Fruit fly (Drosophila melanogaster) whole organism, prepupa: ENCODE measurements around the gene Sema1a.

Source experiments
- Blimp-1 ChIP-seq: fragments of 200-800 bp; sonication (Bioruptor generic); optimal IDR thresholded peaks from 3 replicates; lab custom pipeline; 2017; ENCODE audit warnings: missing biosample characterization, missing genetic modification characterization, mild to moderate bottlenecking, moderate library complexity, missing genetic modification reagents
- CG10631 ChIP-seq: fragments of 200-800 bp; sonication (Bioruptor generic); optimal IDR thresholded peaks from 2 replicates; lab custom pipeline; 2016; ENCODE audit warnings: missing biosample characterization, missing genetic modification characterization
- CG15336 ChIP-seq: fragments of 200-800 bp; sonication (Bioruptor generic); IDR thresholded peaks from 2 replicates; pipeline ENCODE4 v1.3.6; 2022; ENCODE audit warnings: missing biosample characterization, missing genetic modification characterization
- CG1621 ChIP-seq: fragments of 200-800 bp; sonication (Bioruptor generic); optimal IDR thresholded peaks from 3 replicates; lab custom pipeline; 2018; ENCODE audit warnings: missing biosample characterization, mild to moderate bottlenecking, missing genetic modification characterization
- CG16779 ChIP-seq: fragments of 200-800 bp; sonication (Bioruptor generic); optimal IDR thresholded peaks from 3 replicates; lab custom pipeline; 2017; ENCODE audit warnings: missing biosample characterization, mild to moderate bottlenecking, missing genetic modification characterization
- CG31627 ChIP-seq: fragments of 200-800 bp; sonication (Bioruptor generic); optimal IDR thresholded peaks from 3 replicates; lab custom pipeline; 2016; ENCODE audit warnings: missing biosample characterization, missing genetic modification characterization
- CG32006 ChIP-seq: fragments of 200-800 bp; sonication (Bioruptor generic); optimal IDR thresholded peaks from 3 replicates; lab custom pipeline; 2017; ENCODE audit warnings: missing biosample characterization, mild to moderate bottlenecking, missing genetic modification characterization
- CG34406 ChIP-seq: fragments of 200-800 bp; sonication (Bioruptor generic); optimal IDR thresholded peaks from 3 replicates; lab custom pipeline; 2016; ENCODE audit warnings: missing biosample characterization, missing genetic modification characterization
- CG3919 ChIP-seq: fragments of 200-800 bp; sonication (Bioruptor generic); optimal IDR thresholded peaks from 3 replicates; lab custom pipeline; 2016; ENCODE audit warnings: missing biosample characterization, missing genetic modification characterization
- CG4318 ChIP-seq: fragments of 200-800 bp; sonication (Bioruptor generic); optimal IDR thresholded peaks from 3 replicates; lab custom pipeline; 2017; ENCODE audit warnings: missing biosample characterization, mild to moderate bottlenecking, missing genetic modification characterization
- CG6163 ChIP-seq: fragments of 200-800 bp; sonication (Bioruptor generic); IDR thresholded peaks from 3 replicates; pipeline ENCODE4 v1.3.6; 2022; ENCODE audit warnings: missing biosample characterization, missing genetic modification characterization
- CG6808 ChIP-seq: fragments of 200-800 bp; sonication (Bioruptor generic); optimal IDR thresholded peaks from 3 replicates; lab custom pipeline; 2017; ENCODE audit warnings: missing biosample characterization, missing genetic modification characterization, mild to moderate bottlenecking, moderate library complexity, missing genetic modification reagents
- CG6854 ChIP-seq: fragments of 200-800 bp; sonication (Bioruptor generic); optimal IDR thresholded peaks from 2 replicates; lab custom pipeline; 2017; ENCODE audit warnings: missing biosample characterization, mild to moderate bottlenecking, missing genetic modification characterization
- CG7368 ChIP-seq: fragments of 200-800 bp; sonication (Bioruptor generic); optimal IDR thresholded peaks from 3 replicates; lab custom pipeline; 2016; ENCODE audit warnings: missing biosample characterization, missing genetic modification characterization
- CG8119 ChIP-seq: fragments of 200-800 bp; sonication (Bioruptor generic); IDR thresholded peaks from 3 replicates; pipeline ENCODE4 v1.3.6; 2022; ENCODE audit warnings: missing biosample characterization, missing genetic modification characterization
- CG8319 ChIP-seq: fragments of 200-800 bp; sonication (Bioruptor generic); optimal IDR thresholded peaks from 3 replicates; lab custom pipeline; 2016; ENCODE audit warnings: missing biosample characterization, missing genetic modification characterization
- CG8632 ChIP-seq: fragments of 200-800 bp; sonication (Bioruptor generic); optimal IDR thresholded peaks from 3 replicates; lab custom pipeline; 2016; ENCODE audit warnings: missing biosample characterization, missing genetic modification characterization
- CG9139 ChIP-seq: fragments of 200-800 bp; sonication (Bioruptor generic); optimal IDR thresholded peaks from 3 replicates; lab custom pipeline; 2017; ENCODE audit warnings: missing biosample characterization, mild to moderate bottlenecking, missing genetic modification characterization
- Eip75B ChIP-seq: fragments of 200-800 bp; sonication (Bioruptor generic); optimal IDR thresholded peaks from 3 replicates; lab custom pipeline; 2016; ENCODE audit warnings: missing biosample characterization, missing genetic modification characterization
- Eip78C ChIP-seq: fragments of 200-800 bp; sonication (Bioruptor generic); peaks from one replicate; lab custom pipeline; 2016; ENCODE audit warnings: missing biosample characterization, missing genetic modification characterization
- Eip93F ChIP-seq: fragments of 200-800 bp; sonication (Bioruptor generic); optimal IDR thresholded peaks from 2 replicates; lab custom pipeline; 2016; ENCODE audit warnings: missing biosample characterization, mild to moderate bottlenecking, missing genetic modification characterization
- Ets21C ChIP-seq: fragments of 200-800 bp; sonication (Bioruptor generic); optimal IDR thresholded peaks from 3 replicates; lab custom pipeline; 2016; ENCODE audit warnings: missing biosample characterization, missing genetic modification characterization
- Ets96B ChIP-seq: fragments of 200-800 bp; optimal IDR thresholded peaks from 2 replicates; lab custom pipeline; 2019; ENCODE audit warnings: missing biosample characterization, mild to moderate bottlenecking, missing genetic modification characterization, moderate library complexity
- Gug ChIP-seq: fragments of 200-800 bp; sonication (Bioruptor generic); IDR thresholded peaks from 2 replicates; pipeline ENCODE4 v1.3.6; 2022; ENCODE audit warnings: missing biosample characterization, missing genetic modification characterization
- Hr38 ChIP-seq: sonication (Bioruptor generic); optimal IDR thresholded peaks from 2 replicates; lab custom pipeline; 2016; ENCODE audit warnings: missing biosample characterization, missing genetic modification characterization
- Hr39 ChIP-seq: fragments of 200-800 bp; sonication (Bioruptor generic); optimal IDR thresholded peaks from 2 replicates; lab custom pipeline; 2016; ENCODE audit warnings: missing biosample characterization, missing genetic modification characterization
- Hr4 ChIP-seq: fragments of 200-800 bp; sonication (Bioruptor generic); optimal IDR thresholded peaks from 3 replicates; lab custom pipeline; 2016; ENCODE audit warnings: missing biosample characterization, missing genetic modification characterization
- Lpt ChIP-seq: fragments of 200-800 bp; sonication (Bioruptor generic); optimal IDR thresholded peaks from 3 replicates; lab custom pipeline; 2016; ENCODE audit warnings: missing biosample characterization, missing genetic modification characterization
- Met ChIP-seq: fragments of 200-800 bp; sonication (Bioruptor generic); optimal IDR thresholded peaks from 3 replicates; lab custom pipeline; 2016; ENCODE audit warnings: missing biosample characterization, missing genetic modification characterization
- OdsH ChIP-seq: fragments of 200-800 bp; sonication (Bioruptor generic); optimal IDR thresholded peaks from 3 replicates; lab custom pipeline; 2016; ENCODE audit warnings: missing biosample characterization, missing genetic modification characterization
- Smox ChIP-seq: fragments of 200-800 bp; sonication (Bioruptor generic); optimal IDR thresholded peaks from 3 replicates; lab custom pipeline; 2016; ENCODE audit warnings: missing biosample characterization, missing genetic modification characterization
- Sox102F ChIP-seq: fragments of 200-800 bp; sonication (Bioruptor generic); optimal IDR thresholded peaks from 2 replicates; lab custom pipeline; 2016; ENCODE audit warnings: missing biosample characterization, mild to moderate bottlenecking, missing genetic modification characterization
- acj6 ChIP-seq: fragments of 200-800 bp; sonication (Bioruptor generic); optimal IDR thresholded peaks from 3 replicates; lab custom pipeline; 2016; ENCODE audit warnings: missing biosample characterization, missing genetic modification characterization
- dac ChIP-seq: fragments of 200-800 bp; sonication (Bioruptor generic); optimal IDR thresholded peaks from 2 replicates; lab custom pipeline; 2017; ENCODE audit warnings: missing biosample characterization, mild to moderate bottlenecking, missing genetic modification characterization
- dsx ChIP-seq: fragments of 200-800 bp; optimal IDR thresholded peaks from 3 replicates; lab custom pipeline; 2019; ENCODE audit warnings: missing biosample characterization, mild to moderate bottlenecking, missing genetic modification characterization, moderate library complexity; ENCODE audit not compliant: poor library complexity, severe bottlenecking
- eg ChIP-seq: fragments of 200-800 bp; sonication (Bioruptor generic); IDR thresholded peaks from 3 replicates; pipeline ENCODE4 v1.3.6; 2022; ENCODE audit warnings: missing biosample characterization, missing genetic modification characterization
- esn ChIP-seq: fragments of 200-800 bp; sonication (Bioruptor generic); optimal IDR thresholded peaks from 2 replicates; lab custom pipeline; 2016; ENCODE audit warnings: missing biosample characterization, mild to moderate bottlenecking, missing genetic modification characterization, moderate library complexity
- fd59A ChIP-seq: fragments of 200-800 bp; sonication (Bioruptor generic); optimal IDR thresholded peaks from 2 replicates; lab custom pipeline; 2017; ENCODE audit warnings: missing biosample characterization, mild to moderate bottlenecking, missing genetic modification characterization, missing genetic modification reagents
- fd85E ChIP-seq: fragments of 200-800 bp; sonication (Bioruptor generic); optimal IDR thresholded peaks from 3 replicates; lab custom pipeline; 2016; ENCODE audit warnings: missing biosample characterization, missing genetic modification characterization
- fkh ChIP-seq: fragments of 200-800 bp; sonication (Bioruptor generic); optimal IDR thresholded peaks from 3 replicates; lab custom pipeline; 2017; ENCODE audit warnings: missing biosample characterization, mild to moderate bottlenecking, missing genetic modification characterization, moderate library complexity
- lz ChIP-seq: fragments of 200-800 bp; sonication (Bioruptor generic); optimal IDR thresholded peaks from 3 replicates; lab custom pipeline; 2016; ENCODE audit warnings: missing biosample characterization, missing genetic modification characterization
- pdm3 ChIP-seq: fragments of 200-800 bp; sonication (Bioruptor generic); optimal IDR thresholded peaks from 3 replicates; lab custom pipeline; 2016; ENCODE audit warnings: missing biosample characterization, missing genetic modification characterization
- salr ChIP-seq, 2 experiments: fragments of 200-800 bp; sonication (Bioruptor generic); optimal IDR thresholded peaks; 3 replicates each; lab custom pipeline; 2016 to 2018; ENCODE audit warnings: missing biosample characterization in 2 of 2, missing genetic modification characterization in 2 of 2, mild to moderate bottlenecking in 1 of 2
- spab ChIP-seq: fragments of 200-800 bp; sonication (Bioruptor generic); optimal IDR thresholded peaks from 2 replicates; lab custom pipeline; 2017; ENCODE audit warnings: missing biosample characterization, mild to moderate bottlenecking, missing genetic modification characterization, missing genetic modification reagents
- ss ChIP-seq, 2 experiments: fragments of 200-800 bp; sonication (Bioruptor generic); optimal IDR thresholded peaks; 2 replicates in 1 of 2; 3 replicates in 1 of 2; lab custom pipeline; 2017 to 2018; ENCODE audit warnings: mild to moderate bottlenecking in 2 of 2, missing biosample characterization in 2 of 2, missing genetic modification characterization in 2 of 2, moderate library complexity in 1 of 2
- svp ChIP-seq: fragments of 200-800 bp; sonication (Bioruptor generic); peaks from one replicate; lab custom pipeline; 2016; ENCODE audit warnings: missing biosample characterization, missing genetic modification characterization
- topi ChIP-seq: fragments of 200-800 bp; sonication (Bioruptor generic); optimal IDR thresholded peaks from 3 replicates; lab custom pipeline; 2016; ENCODE audit warnings: missing biosample characterization, missing genetic modification characterization
- vri ChIP-seq: fragments of 200-800 bp; sonication (Bioruptor generic); optimal IDR thresholded peaks from 3 replicates; lab custom pipeline; 2016; ENCODE audit warnings: missing biosample characterization, mild to moderate bottlenecking, missing genetic modification characterization

Gene Sema1a

dm6 chr2L:8583161-8583560 lies 41.2 kb downstream of the Sema1a start (continued):
- TF ChIP-seq CG3919 (GFP tag; lab: Kevin White, UChicago) (peak; percentile 40), ss (GFP tag; optimal IDR thresholded peaks at IDR 0.05; lab: Kevin White, UChicago) (peak in 1 of 2 experiments; percentile 49), OdsH (GFP tag; lab: Kevin White, UChicago) (peak; percentile 64)

- no peak for TF ChIP-seq Eip93F (GFP tag; lab: Kevin White, UChicago)
- TF ChIP-seq CG15336 (GFP tag; lab: Robert Waterston, UW): peak; percentile 67
- TF ChIP-seq Hr38 (GFP tag; lab: Kevin White, UChicago): no peak
- TF ChIP-seq salr (GFP tag; optimal IDR thresholded peaks at IDR 0.05; lab: Kevin White, UChicago): peak in 1 of 2 experiments; percentile 41
- peak; percentile 28 for TF ChIP-seq CG31627 (GFP tag; lab: Kevin White, UChicago)
- peak; percentile 63 for TF ChIP-seq Ets96B (tag; lab: Kevin White, UChicago)
- TF ChIP-seq eg (GFP tag; lab: Robert Waterston, UW): no peak
- TF ChIP-seq Hr39 (GFP tag; lab: Kevin White, UChicago): peak; percentile 46
- TF ChIP-seq Sox102F (GFP tag; lab: Kevin White, UChicago): peak; percentile 62
- TF ChIP-seq CG8632: peak; percentile 23
- no peak for TF ChIP-seq CG9139
- peak; percentile 38; the same call in 1 of the 2 replicates for TF ChIP-seq Gug (GFP tag; lab: Robert Waterston, UW)
- peak; percentile 21; the same call in 1 of the 3 replicates for TF ChIP-seq CG8119 (GFP tag; lab: Robert Waterston, UW)
- peak; percentile 36 for TF ChIP-seq dsx (GFP tag; lab: Kevin White, UChicago)
- TF ChIP-seq lz (GFP tag; lab: Kevin White, UChicago): peak; percentile 30
- TF ChIP-seq Hr4 (GFP tag; lab: Kevin White, UChicago): peak; percentile 50
- TF ChIP-seq topi (GFP tag; lab: Kevin White, UChicago): peak; percentile 44
- peak; percentile 22 for TF ChIP-seq fd59A
- TF ChIP-seq dac (GFP tag; lab: Kevin White, UChicago): no peak
- peak in 1 of 2 experiments; percentile 45 for TF ChIP-seq ss (GFP tag; optimal IDR thresholded peaks at IDR 0.05; lab: Kevin White, UChicago)
- TF ChIP-seq Lpt: no peak
- peak; percentile 37 for TF ChIP-seq CG1621 (tag; lab: Kevin White, UChicago)
- no peak for TF ChIP-seq Blimp-1 (GFP tag; lab: Kevin White, UChicago)
- peak; percentile 73 for TF ChIP-seq CG6163 (GFP tag; lab: Robert Waterston, UW)
- peak; percentile 54 for TF ChIP-seq CG6808 (GFP tag; lab: Kevin White, UChicago)
- peak; percentile 46 for TF ChIP-seq acj6 (GFP tag; lab: Kevin White, UChicago)
- TF ChIP-seq fkh (GFP tag; lab: Kevin White, UChicago): no peak
- TF ChIP-seq Eip78C (GFP tag; lab: Kevin White, UChicago): peak; percentile 82
- TF ChIP-seq pdm3: peak; percentile 32
- no peak for TF ChIP-seq CG4318 (GFP tag; lab: Kevin White, UChicago)
- no peak for TF ChIP-seq CG8319 (GFP tag; lab: Kevin White, UChicago)
- TF ChIP-seq Met (GFP tag; lab: Kevin White, UChicago): peak; percentile 51
- TF ChIP-seq svp (GFP tag; lab: Kevin White, UChicago): peak; percentile 65
- TF ChIP-seq CG10631 (GFP tag; lab: Kevin White, UChicago): peak; percentile 50
- peak; percentile 52 for TF ChIP-seq Eip75B (GFP tag; lab: Kevin White, UChicago)
- peak; percentile 60 for TF ChIP-seq CG3919 (GFP tag; lab: Kevin White, UChicago)
- TF ChIP-seq OdsH (GFP tag; lab: Kevin White, UChicago): peak; percentile 55
- peak; percentile 47 for TF ChIP-seq CG32006 (GFP tag; lab: Kevin White, UChicago)
- TF ChIP-seq vri (GFP tag; lab: Kevin White, UChicago): no peak
- peak; percentile 44 for TF ChIP-seq Smox (GFP tag; lab: Kevin White, UChicago)
- TF ChIP-seq CG7368 (GFP tag; lab: Kevin White, UChicago): no peak
- TF ChIP-seq CG6854 (GFP tag; lab: Kevin White, UChicago): no peak
- TF ChIP-seq CG34406: no peak
- TF ChIP-seq fd85E: no peak
- TF ChIP-seq Ets21C (GFP tag; lab: Kevin White, UChicago): peak; percentile 4
- no peak for TF ChIP-seq CG16779 (tag; lab: Kevin White, UChicago)
- peak; percentile 53 for TF ChIP-seq esn
- peak; percentile 25 for TF ChIP-seq spab (GFP tag; lab: Kevin White, UChicago)
These were observed 43.2 kb downstream of the Sema1a start for dm6 chr2L:8585027-8585701.
